Fruit fly (Drosophila melanogaster) whole organism, prepupa: ENCODE results near the gene CG43400.

Experiments
- CG10669 ChIP-seq: fragments of 200-800 bp; sonication (Bioruptor generic); optimal IDR thresholded peaks from 3 replicates; lab custom pipeline; 2018; ENCODE audit warnings: missing biosample characterization, mild to moderate bottlenecking, missing genetic modification characterization, moderate library complexity
- CG6854 ChIP-seq: fragments of 200-800 bp; sonication (Bioruptor generic); optimal IDR thresholded peaks from 2 replicates; lab custom pipeline; 2017; ENCODE audit warnings: missing biosample characterization, mild to moderate bottlenecking, missing genetic modification characterization
- CG8119 ChIP-seq: fragments of 200-800 bp; sonication (Bioruptor generic); IDR thresholded peaks from 3 replicates; pipeline ENCODE4 v1.3.6; 2022; ENCODE audit warnings: missing biosample characterization, missing genetic modification characterization
- CG8632 ChIP-seq: fragments of 200-800 bp; sonication (Bioruptor generic); optimal IDR thresholded peaks from 3 replicates; lab custom pipeline; 2016; ENCODE audit warnings: missing biosample characterization, missing genetic modification characterization
- CG9139 ChIP-seq: fragments of 200-800 bp; sonication (Bioruptor generic); optimal IDR thresholded peaks from 3 replicates; lab custom pipeline; 2017; ENCODE audit warnings: missing biosample characterization, mild to moderate bottlenecking, missing genetic modification characterization
- Hr4 ChIP-seq: fragments of 200-800 bp; sonication (Bioruptor generic); optimal IDR thresholded peaks from 3 replicates; lab custom pipeline; 2016; ENCODE audit warnings: missing biosample characterization, missing genetic modification characterization
- Sox102F ChIP-seq: fragments of 200-800 bp; sonication (Bioruptor generic); optimal IDR thresholded peaks from 2 replicates; lab custom pipeline; 2016; ENCODE audit warnings: missing biosample characterization, mild to moderate bottlenecking, missing genetic modification characterization
- cyc ChIP-seq: fragments of 200-800 bp; sonication (Bioruptor generic); optimal IDR thresholded peaks from 3 replicates; lab custom pipeline; 2016; ENCODE audit warnings: missing biosample characterization, missing genetic modification characterization
- fd85E ChIP-seq: fragments of 200-800 bp; sonication (Bioruptor generic); optimal IDR thresholded peaks from 3 replicates; lab custom pipeline; 2016; ENCODE audit warnings: missing biosample characterization, missing genetic modification characterization

DNA sequence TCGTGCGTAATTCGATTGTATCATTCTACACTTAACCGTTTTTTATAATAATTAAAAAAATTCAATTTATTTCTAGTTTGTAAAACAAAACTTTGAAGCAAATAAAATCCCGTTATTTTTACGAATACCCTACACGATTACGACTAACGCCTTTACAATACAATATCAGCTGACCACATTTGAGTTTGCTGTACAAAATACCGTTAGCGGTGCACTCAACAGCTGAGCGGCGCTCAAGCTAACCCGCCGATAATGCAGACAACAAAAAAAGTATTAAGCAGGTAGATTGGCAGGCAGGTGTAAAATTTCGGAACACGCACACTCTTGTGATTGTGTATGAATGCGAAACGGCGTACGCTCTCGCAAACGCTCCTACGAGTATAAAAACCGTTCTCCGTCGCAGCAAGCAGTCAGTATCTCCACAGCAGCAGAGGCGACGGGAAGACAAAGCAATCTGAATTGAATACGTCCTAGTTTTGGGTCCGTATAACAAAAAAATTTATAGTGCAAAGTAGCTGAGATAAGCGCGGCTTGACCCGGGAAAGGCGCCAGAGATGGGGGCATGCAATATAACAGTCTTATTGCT is 31.3 kb downstream of the CG43400 start, which contains the start of gene Acer:
- TF ChIP-seq CG8119 (GFP tag; lab: Robert Waterston, UW), result no peak
- no peak for TF ChIP-seq CG9139 (GFP tag; lab: Kevin White, UChicago)
- TF ChIP-seq Sox102F, result no peak
- TF ChIP-seq cyc (GFP tag; lab: Kevin White, UChicago), result no peak
- TF ChIP-seq fd85E, result no peak
- TF ChIP-seq CG6854 (GFP tag; lab: Kevin White, UChicago), result peak; percentile 12
- peak; percentile 6 for TF ChIP-seq Hr4
- TF ChIP-seq CG8632, result no peak
- no peak for TF ChIP-seq CG10669 (GFP tag; lab: Kevin White, UChicago)
